Fruit fly (Drosophila melanogaster) whole organism, prepupa: ENCODE data around the gene Dup99B.

Experiments
- Blimp-1 ChIP-seq: fragments of 200-800 bp; sonication (Bioruptor generic); optimal IDR thresholded peaks from 3 replicates; lab custom pipeline; 2017; ENCODE audit warnings: missing biosample characterization, missing genetic modification characterization, mild to moderate bottlenecking, moderate library complexity, missing genetic modification reagents
- CG11294 ChIP-seq: fragments of 200-800 bp; sonication (Bioruptor generic); IDR thresholded peaks from 2 replicates; pipeline ENCODE4 v1.3.6; 2022; ENCODE audit warnings: missing biosample characterization, missing genetic modification characterization
- CG15336 ChIP-seq: fragments of 200-800 bp; sonication (Bioruptor generic); IDR thresholded peaks from 2 replicates; pipeline ENCODE4 v1.3.6; 2022; ENCODE audit warnings: missing biosample characterization, missing genetic modification characterization
- CG1621 ChIP-seq: fragments of 200-800 bp; sonication (Bioruptor generic); optimal IDR thresholded peaks from 3 replicates; lab custom pipeline; 2018; ENCODE audit warnings: missing biosample characterization, mild to moderate bottlenecking, missing genetic modification characterization
- CG16779 ChIP-seq: fragments of 200-800 bp; sonication (Bioruptor generic); optimal IDR thresholded peaks from 3 replicates; lab custom pipeline; 2017; ENCODE audit warnings: missing biosample characterization, mild to moderate bottlenecking, missing genetic modification characterization
- CG3032 ChIP-seq: fragments of 200-800 bp; optimal IDR thresholded peaks from 2 replicates; lab custom pipeline; 2019; ENCODE audit warnings: missing biosample characterization, mild to moderate bottlenecking, missing genetic modification characterization, moderate library complexity
- CG32006 ChIP-seq: fragments of 200-800 bp; sonication (Bioruptor generic); optimal IDR thresholded peaks from 3 replicates; lab custom pipeline; 2017; ENCODE audit warnings: missing biosample characterization, mild to moderate bottlenecking, missing genetic modification characterization
- CG34406 ChIP-seq: fragments of 200-800 bp; sonication (Bioruptor generic); optimal IDR thresholded peaks from 3 replicates; lab custom pipeline; 2016; ENCODE audit warnings: missing biosample characterization, missing genetic modification characterization
- CG3919 ChIP-seq: fragments of 200-800 bp; sonication (Bioruptor generic); optimal IDR thresholded peaks from 3 replicates; lab custom pipeline; 2016; ENCODE audit warnings: missing biosample characterization, missing genetic modification characterization
- CG4318 ChIP-seq: fragments of 200-800 bp; sonication (Bioruptor generic); optimal IDR thresholded peaks from 3 replicates; lab custom pipeline; 2017; ENCODE audit warnings: missing biosample characterization, mild to moderate bottlenecking, missing genetic modification characterization
- CG6163 ChIP-seq: fragments of 200-800 bp; sonication (Bioruptor generic); IDR thresholded peaks from 3 replicates; pipeline ENCODE4 v1.3.6; 2022; ENCODE audit warnings: missing biosample characterization, missing genetic modification characterization
- CG6276 ChIP-seq: fragments of 200-800 bp; sonication (Bioruptor generic); optimal IDR thresholded peaks from 2 replicates; lab custom pipeline; 2017; ENCODE audit warnings: missing biosample characterization, mild to moderate bottlenecking, missing genetic modification characterization
- CG6792 ChIP-seq: fragments of 200-800 bp; sonication (Bioruptor generic); optimal IDR thresholded peaks from 3 replicates; lab custom pipeline; 2016; ENCODE audit warnings: missing biosample characterization, missing genetic modification characterization
- CG6808 ChIP-seq: fragments of 200-800 bp; sonication (Bioruptor generic); optimal IDR thresholded peaks from 3 replicates; lab custom pipeline; 2017; ENCODE audit warnings: missing biosample characterization, missing genetic modification characterization, mild to moderate bottlenecking, moderate library complexity, missing genetic modification reagents
- CG6854 ChIP-seq: fragments of 200-800 bp; sonication (Bioruptor generic); optimal IDR thresholded peaks from 2 replicates; lab custom pipeline; 2017; ENCODE audit warnings: missing biosample characterization, mild to moderate bottlenecking, missing genetic modification characterization
- CG8119 ChIP-seq: fragments of 200-800 bp; sonication (Bioruptor generic); IDR thresholded peaks from 3 replicates; pipeline ENCODE4 v1.3.6; 2022; ENCODE audit warnings: missing biosample characterization, missing genetic modification characterization
- CG8319 ChIP-seq: fragments of 200-800 bp; sonication (Bioruptor generic); optimal IDR thresholded peaks from 3 replicates; lab custom pipeline; 2016; ENCODE audit warnings: missing biosample characterization, missing genetic modification characterization
- CG8632 ChIP-seq: fragments of 200-800 bp; sonication (Bioruptor generic); optimal IDR thresholded peaks from 3 replicates; lab custom pipeline; 2016; ENCODE audit warnings: missing biosample characterization, missing genetic modification characterization
- Eip75B ChIP-seq: fragments of 200-800 bp; sonication (Bioruptor generic); optimal IDR thresholded peaks from 3 replicates; lab custom pipeline; 2016; ENCODE audit warnings: missing biosample characterization, missing genetic modification characterization
- Eip78C ChIP-seq: fragments of 200-800 bp; sonication (Bioruptor generic); peaks from one replicate; lab custom pipeline; 2016; ENCODE audit warnings: missing biosample characterization, missing genetic modification characterization
- Eip93F ChIP-seq: fragments of 200-800 bp; sonication (Bioruptor generic); optimal IDR thresholded peaks from 2 replicates; lab custom pipeline; 2016; ENCODE audit warnings: missing biosample characterization, mild to moderate bottlenecking, missing genetic modification characterization
- Ets21C ChIP-seq: fragments of 200-800 bp; sonication (Bioruptor generic); optimal IDR thresholded peaks from 3 replicates; lab custom pipeline; 2016; ENCODE audit warnings: missing biosample characterization, missing genetic modification characterization
- Ets96B ChIP-seq: fragments of 200-800 bp; optimal IDR thresholded peaks from 2 replicates; lab custom pipeline; 2019; ENCODE audit warnings: missing biosample characterization, mild to moderate bottlenecking, missing genetic modification characterization, moderate library complexity
- Hr38 ChIP-seq: sonication (Bioruptor generic); optimal IDR thresholded peaks from 2 replicates; lab custom pipeline; 2016; ENCODE audit warnings: missing biosample characterization, missing genetic modification characterization
- Hr39 ChIP-seq: fragments of 200-800 bp; sonication (Bioruptor generic); optimal IDR thresholded peaks from 2 replicates; lab custom pipeline; 2016; ENCODE audit warnings: missing biosample characterization, missing genetic modification characterization
- Hr4 ChIP-seq: fragments of 200-800 bp; sonication (Bioruptor generic); optimal IDR thresholded peaks from 3 replicates; lab custom pipeline; 2016; ENCODE audit warnings: missing biosample characterization, missing genetic modification characterization
- Lpt ChIP-seq: fragments of 200-800 bp; sonication (Bioruptor generic); optimal IDR thresholded peaks from 3 replicates; lab custom pipeline; 2016; ENCODE audit warnings: missing biosample characterization, missing genetic modification characterization
- OdsH ChIP-seq: fragments of 200-800 bp; sonication (Bioruptor generic); optimal IDR thresholded peaks from 3 replicates; lab custom pipeline; 2016; ENCODE audit warnings: missing biosample characterization, missing genetic modification characterization
- Smox ChIP-seq: fragments of 200-800 bp; sonication (Bioruptor generic); optimal IDR thresholded peaks from 3 replicates; lab custom pipeline; 2016; ENCODE audit warnings: missing biosample characterization, missing genetic modification characterization
- Sox102F ChIP-seq: fragments of 200-800 bp; sonication (Bioruptor generic); optimal IDR thresholded peaks from 2 replicates; lab custom pipeline; 2016; ENCODE audit warnings: missing biosample characterization, mild to moderate bottlenecking, missing genetic modification characterization
- Sox14 ChIP-seq: fragments of 200-800 bp; sonication (Bioruptor generic); optimal IDR thresholded peaks from 3 replicates; lab custom pipeline; 2016; ENCODE audit warnings: missing biosample characterization, missing genetic modification characterization
- Sox15 ChIP-seq: fragments of 200-800 bp; sonication (Bioruptor generic); optimal IDR thresholded peaks from 3 replicates; lab custom pipeline; 2016; ENCODE audit warnings: missing biosample characterization, missing genetic modification characterization
- achi ChIP-seq: fragments of 200-800 bp; sonication (Bioruptor generic); optimal IDR thresholded peaks from 3 replicates; lab custom pipeline; 2016; ENCODE audit warnings: missing biosample characterization, missing genetic modification characterization
- acj6 ChIP-seq: fragments of 200-800 bp; sonication (Bioruptor generic); optimal IDR thresholded peaks from 3 replicates; lab custom pipeline; 2016; ENCODE audit warnings: missing biosample characterization, missing genetic modification characterization
- cyc ChIP-seq: fragments of 200-800 bp; sonication (Bioruptor generic); optimal IDR thresholded peaks from 3 replicates; lab custom pipeline; 2016; ENCODE audit warnings: missing biosample characterization, missing genetic modification characterization
- dsx ChIP-seq: fragments of 200-800 bp; optimal IDR thresholded peaks from 3 replicates; lab custom pipeline; 2019; ENCODE audit warnings: missing biosample characterization, mild to moderate bottlenecking, missing genetic modification characterization, moderate library complexity; ENCODE audit not compliant: poor library complexity, severe bottlenecking
- esn ChIP-seq: fragments of 200-800 bp; sonication (Bioruptor generic); optimal IDR thresholded peaks from 2 replicates; lab custom pipeline; 2016; ENCODE audit warnings: missing biosample characterization, mild to moderate bottlenecking, missing genetic modification characterization, moderate library complexity
- fd59A ChIP-seq: fragments of 200-800 bp; sonication (Bioruptor generic); optimal IDR thresholded peaks from 2 replicates; lab custom pipeline; 2017; ENCODE audit warnings: missing biosample characterization, mild to moderate bottlenecking, missing genetic modification characterization, missing genetic modification reagents
- fd85E ChIP-seq: fragments of 200-800 bp; sonication (Bioruptor generic); optimal IDR thresholded peaks from 3 replicates; lab custom pipeline; 2016; ENCODE audit warnings: missing biosample characterization, missing genetic modification characterization
- fkh ChIP-seq: fragments of 200-800 bp; sonication (Bioruptor generic); optimal IDR thresholded peaks from 3 replicates; lab custom pipeline; 2017; ENCODE audit warnings: missing biosample characterization, mild to moderate bottlenecking, missing genetic modification characterization, moderate library complexity
- lz ChIP-seq: fragments of 200-800 bp; sonication (Bioruptor generic); optimal IDR thresholded peaks from 3 replicates; lab custom pipeline; 2016; ENCODE audit warnings: missing biosample characterization, missing genetic modification characterization
- net ChIP-seq: fragments of 200-800 bp; sonication (Bioruptor generic); optimal IDR thresholded peaks from 3 replicates; lab custom pipeline; 2016; ENCODE audit warnings: missing biosample characterization, missing genetic modification characterization
- pdm3 ChIP-seq: fragments of 200-800 bp; sonication (Bioruptor generic); optimal IDR thresholded peaks from 3 replicates; lab custom pipeline; 2016; ENCODE audit warnings: missing biosample characterization, missing genetic modification characterization
- salr ChIP-seq, 2 experiments: fragments of 200-800 bp; sonication (Bioruptor generic); optimal IDR thresholded peaks; 3 replicates each; lab custom pipeline; 2016 to 2018; ENCODE audit warnings: missing biosample characterization in 2 of 2, missing genetic modification characterization in 2 of 2, mild to moderate bottlenecking in 1 of 2
- spab ChIP-seq: fragments of 200-800 bp; sonication (Bioruptor generic); optimal IDR thresholded peaks from 2 replicates; lab custom pipeline; 2017; ENCODE audit warnings: missing biosample characterization, mild to moderate bottlenecking, missing genetic modification characterization, missing genetic modification reagents
- ss ChIP-seq, 2 experiments: fragments of 200-800 bp; sonication (Bioruptor generic); optimal IDR thresholded peaks; 2 replicates in 1 of 2; 3 replicates in 1 of 2; lab custom pipeline; 2017 to 2018; ENCODE audit warnings: mild to moderate bottlenecking in 2 of 2, missing biosample characterization in 2 of 2, missing genetic modification characterization in 2 of 2, moderate library complexity in 1 of 2
- svp ChIP-seq: fragments of 200-800 bp; sonication (Bioruptor generic); peaks from one replicate; lab custom pipeline; 2016; ENCODE audit warnings: missing biosample characterization, missing genetic modification characterization
- vri ChIP-seq: fragments of 200-800 bp; sonication (Bioruptor generic); optimal IDR thresholded peaks from 3 replicates; lab custom pipeline; 2016; ENCODE audit warnings: missing biosample characterization, mild to moderate bottlenecking, missing genetic modification characterization

Gene Dup99B

DNA sequence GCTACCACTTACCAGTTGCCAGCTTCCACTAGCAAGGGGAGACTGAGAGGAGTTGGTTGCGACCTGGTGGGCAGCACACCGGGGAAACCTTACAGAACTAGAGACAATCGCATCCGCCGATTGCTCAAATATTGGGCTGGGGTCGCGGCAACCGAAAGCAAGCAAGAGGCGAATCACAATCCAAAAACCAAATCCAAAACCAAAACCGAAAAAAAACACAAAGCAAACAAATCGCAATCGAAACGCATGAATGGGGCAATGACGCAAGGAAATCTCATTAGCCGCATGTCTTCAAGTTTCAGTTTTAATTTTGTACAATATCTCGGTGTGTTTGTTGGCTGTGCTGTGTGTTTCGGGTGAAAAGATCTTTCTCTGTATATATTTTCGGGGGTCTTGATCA, 26.0 kb downstream of the Dup99B start, which contains the start of gene Obp99c:
Obp99c (minus strand) TSS at position 101 of the 400 bp plus-strand sequence.
- no peak for TF ChIP-seq esn (GFP tag; lab: Kevin White, UChicago)

DNA sequence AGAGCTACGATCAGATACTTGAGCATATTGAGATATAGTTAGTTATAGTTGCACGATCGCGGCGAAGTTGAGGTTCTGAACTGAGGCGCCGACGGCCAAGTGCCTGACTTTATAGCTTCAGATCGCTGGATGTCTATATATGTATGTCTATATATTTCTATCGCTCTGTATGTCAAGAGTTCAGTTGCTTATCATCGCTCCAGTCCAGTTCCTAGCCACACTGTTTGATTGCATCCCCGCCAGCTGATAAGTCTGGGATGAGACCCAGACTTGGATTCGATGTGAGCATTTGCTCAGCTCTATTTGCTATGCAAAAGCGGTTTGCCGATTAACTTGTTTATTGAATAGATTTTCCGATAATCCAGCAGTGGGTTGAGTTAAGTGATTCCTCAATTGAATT, 28.5 kb downstream of the Dup99B start:
- no peak for TF ChIP-seq Eip75B
- TF ChIP-seq Eip78C (GFP tag; lab: Kevin White, UChicago): peak; percentile 60
- peak; percentile 96 for TF ChIP-seq svp

DNA sequence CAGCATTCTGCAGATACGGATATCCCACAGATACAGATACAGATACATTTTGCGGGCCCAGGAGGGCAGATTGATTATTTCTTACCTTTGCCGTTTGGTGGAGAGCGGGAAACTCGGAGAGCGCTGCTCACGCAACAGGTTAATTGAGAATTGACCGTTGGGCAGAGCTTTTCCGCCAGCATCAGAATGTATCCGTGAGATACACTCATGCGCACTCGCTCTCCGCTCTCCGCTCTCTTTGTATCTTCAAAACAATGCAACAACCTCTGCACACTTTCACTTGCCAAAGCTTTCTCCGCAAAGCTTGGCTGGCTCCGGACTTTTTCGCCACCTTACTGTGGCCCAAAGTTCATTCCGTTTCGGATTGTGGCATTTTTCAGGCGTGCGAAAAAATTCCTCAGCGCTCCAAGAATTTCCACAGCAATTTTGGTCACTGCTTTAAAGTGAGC, 33.0 kb downstream of the Dup99B start, which contains the start of the genes CG7582 and Gycalpha99B:
CG7582 (minus strand) TSS at position 127 of the 449 bp plus-strand sequence.
Gycalpha99B (plus strand) TSS at position 352 of the 449 bp plus-strand sequence.
- TF ChIP-seq svp (peak; percentile 90), cyc (no peak), fd59A (no peak), CG4318 (GFP tag; lab: Kevin White, UChicago) (no peak), Hr39 (GFP tag; lab: Kevin White, UChicago) (no peak), CG11294 (no peak), CG8119 (GFP tag; lab: Robert Waterston, UW) (peak; percentile 63; the same call in 2 of the 3 replicates), CG16779 (peak; percentile 23), Ets96B (tag; lab: Kevin White, UChicago) (no peak), dsx (GFP tag; lab: Kevin White, UChicago) (peak; percentile 6), Eip78C (GFP tag; lab: Kevin White, UChicago) (peak; percentile 55), CG34406 (GFP tag; lab: Kevin White, UChicago) (no peak), ss (GFP tag; optimal IDR thresholded peaks at IDR 0.05; lab: Kevin White, UChicago) (no peak), CG3919 (peak; percentile 28), CG6808 (GFP tag; lab: Kevin White, UChicago) (peak; percentile 19), CG8632 (GFP tag; lab: Kevin White, UChicago) (no peak), lz (GFP tag; lab: Kevin White, UChicago) (no peak), CG32006 (GFP tag; lab: Kevin White, UChicago) (no peak), CG6276 (peak; percentile 42), CG1621 (peak; percentile 45), Lpt (no peak), net (GFP tag; lab: Kevin White, UChicago) (no peak), CG6163 (GFP tag; lab: Robert Waterston, UW) (peak; percentile 24; the same call in 1 of the 3 replicates), Ets21C (GFP tag; lab: Kevin White, UChicago) (no peak), Sox15 (GFP tag; lab: Kevin White, UChicago) (no peak), acj6 (GFP tag; lab: Kevin White, UChicago) (no peak), Smox (no peak), Sox102F (GFP tag; lab: Kevin White, UChicago) (peak; percentile 51), OdsH (GFP tag; lab: Kevin White, UChicago) (no peak), Sox14 (GFP tag; lab: Kevin White, UChicago) (no peak), CG6792 (no peak), Hr38 (no peak), Hr4 (GFP tag; lab: Kevin White, UChicago) (no peak), spab (GFP tag; lab: Kevin White, UChicago) (no peak), achi (GFP tag; lab: Kevin White, UChicago) (no peak), pdm3 (no peak), fd85E (peak; percentile 5), CG6854 (GFP tag; lab: Kevin White, UChicago) (peak; percentile 72), Blimp-1 (peak; percentile 99), CG3032 (tag; lab: Kevin White, UChicago) (no peak), Eip93F (GFP tag; lab: Kevin White, UChicago) (no peak), vri (GFP tag; lab: Kevin White, UChicago) (no peak), fkh (GFP tag; lab: Kevin White, UChicago) (no peak), salr (GFP tag; optimal IDR thresholded peaks at IDR 0.05; lab: Kevin White, UChicago) (no peak), CG15336 (peak; percentile 73), CG8319 (GFP tag; lab: Kevin White, UChicago) (no peak)
